Worm (Caenorhabditis elegans) whole organism, young adult: ENCODE results near the gene nmad-1.

Experiments used
- B0019.2 ChIP-seq: fragments of 200-800 bp; sonication (Bioruptor generic); conservative IDR thresholded peaks from 2 replicates; pipeline ENCODE4 v1.3.6; 2022; ENCODE audit warnings: missing genetic modification reagents, missing genetic modification characterization, missing compliant biosample characterization
- K12H6.12 ChIP-seq: fragments of 200-800 bp; sonication (Bioruptor generic); optimal IDR thresholded peaks from 2 replicates; lab custom pipeline; 2018; ENCODE audit warnings: mild to moderate bottlenecking, missing genetic modification characterization, missing compliant biosample characterization
- attf-5 ChIP-seq: fragments of 200-800 bp; sonication (Bioruptor generic); optimal IDR thresholded peaks from 2 replicates; lab custom pipeline; 2018; ENCODE audit warnings: mild to moderate bottlenecking, missing genetic modification characterization, missing compliant biosample characterization
- pha-4 ChIP-seq: fragments of 150-350 bp; sonication (generic microtip); optimal IDR thresholded peaks from 2 replicates; lab custom pipeline; 2014; ENCODE audit warnings: missing biosample characterization, missing genetic modification reagents, missing genetic modification characterization
- snpc-4 ChIP-seq, 5 experiments: fragments of 150-350 bp in 1 of 5; sonication (generic microtip) in 4 of 5; optimal IDR thresholded peaks; 2 replicates each; lab custom pipeline; 2014 to 2018; ENCODE audit warnings: missing genetic modification characterization in 5 of 5, missing biosample characterization in 3 of 5, antibody characterized with exemption in 2 of 5, mild to moderate bottlenecking in 2 of 5, missing compliant biosample characterization in 2 of 5, missing genotype in 2 of 5, moderate library complexity in 2 of 5, missing genetic modification reagents in 1 of 5

ce11 chrIII:5591668-5592149 is 37.0 kb upstream of the nmad-1 start, which contains the start of the genes ddx-15 and ucr-1:
- TF ChIP-seq B0019.2 (peak; percentile 52; the same call in 1 of the 2 replicates), pha-4 (tag; lab: Kevin White, UChicago) (no peak), snpc-4 (GFP tag; optimal IDR thresholded peaks at IDR 0.05; lab: Kevin White, UChicago) (no peak), snpc-4 (tag; optimal IDR thresholded peaks at IDR 0.05; lab: Kevin White, UChicago) (peak in 2 of 4 experiments; percentile 1 to 45), K12H6.12 (no peak), attf-5 (GFP tag; lab: Kevin White, UChicago) (peak; percentile 63)
